Fruit fly (Drosophila melanogaster) whole organism, embryonic: ENCODE results near the gene mRpL48.

Experiments used
- Asciz ChIP-seq: fragments of 200-800 bp; sonication (Bioruptor generic); optimal IDR thresholded peaks from 2 replicates; lab custom pipeline; 2017; ENCODE audit warnings: missing biosample characterization, mild to moderate bottlenecking, missing genetic modification characterization, missing genetic modification reagents
- Atf-2 ChIP-seq: fragments of 200-800 bp; sonication (Bioruptor generic); optimal IDR thresholded peaks from 2 replicates; lab custom pipeline; 2016; ENCODE audit warnings: missing biosample characterization, missing genetic modification characterization
- Atf3 ChIP-seq: fragments of 200-800 bp; sonication (Bioruptor generic); optimal IDR thresholded peaks from 3 replicates; lab custom pipeline; 2016; ENCODE audit warnings: missing biosample characterization, missing genetic modification characterization
- B-H1 ChIP-seq: fragments of 200-800 bp; sonication (Bioruptor generic); IDR thresholded peaks from 3 replicates; pipeline ENCODE4 v1.3.6; 2022; ENCODE audit warnings: missing biosample characterization, missing genetic modification characterization
- CG10274 ChIP-seq: fragments of 200-800 bp; sonication (Bioruptor generic); optimal IDR thresholded peaks from 3 replicates; lab custom pipeline; 2017; ENCODE audit warnings: missing biosample characterization, mild to moderate bottlenecking, missing genetic modification characterization
- CG10959 ChIP-seq: fragments of 200-800 bp; sonication (Bioruptor generic); IDR thresholded peaks from 2 replicates; pipeline ENCODE4 v1.3.6; 2022; ENCODE audit warnings: missing biosample characterization, missing genetic modification characterization
- CG11504 ChIP-seq: fragments of 200-800 bp; sonication (Bioruptor generic); optimal IDR thresholded peaks from 3 replicates; lab custom pipeline; 2019; ENCODE audit warnings: missing biosample characterization, mild to moderate bottlenecking, missing genetic modification characterization, moderate library complexity
- CG14014 ChIP-seq: fragments of 200-800 bp; sonication (Bioruptor generic); IDR thresholded peaks from 2 replicates; pipeline ENCODE4 v1.3.6; 2022; ENCODE audit warnings: missing biosample characterization, missing genetic modification characterization
- CG1603 ChIP-seq: fragments of 200-800 bp; sonication (Bioruptor generic); optimal IDR thresholded peaks from 2 replicates; lab custom pipeline; 2019; ENCODE audit warnings: missing biosample characterization, mild to moderate bottlenecking, missing genetic modification characterization, moderate library complexity
- CG17385 ChIP-seq: fragments of 200-800 bp; sonication (Bioruptor generic); optimal IDR thresholded peaks from 3 replicates; lab custom pipeline; 2018; ENCODE audit warnings: missing biosample characterization, mild to moderate bottlenecking, missing genetic modification characterization
- CG4360 ChIP-seq: fragments of 200-800 bp; sonication (Bioruptor generic); IDR thresholded peaks from 2 replicates; pipeline ENCODE4 v1.3.6; 2022; ENCODE audit warnings: missing biosample characterization, missing genetic modification characterization
- CG6854 ChIP-seq: fragments of 200-800 bp; sonication (Bioruptor generic); optimal IDR thresholded peaks from 3 replicates; lab custom pipeline; 2017; ENCODE audit warnings: missing biosample characterization, mild to moderate bottlenecking, missing genetic modification characterization
- CG8388 ChIP-seq: fragments of 200-800 bp; sonication (Bioruptor generic); optimal IDR thresholded peaks from 2 replicates; lab custom pipeline; 2019; ENCODE audit warnings: missing biosample characterization, mild to moderate bottlenecking, missing genetic modification characterization, moderate library complexity
- CG9876 ChIP-seq: fragments of 200-800 bp; sonication (Bioruptor generic); optimal IDR thresholded peaks from 2 replicates; lab custom pipeline; 2016; ENCODE audit warnings: missing biosample characterization, missing genetic modification characterization
- Deaf1 ChIP-seq: fragments of 200-800 bp; optimal IDR thresholded peaks from 3 replicates; lab custom pipeline; 2019; ENCODE audit warnings: missing biosample characterization, mild to moderate bottlenecking, missing genetic modification characterization, moderate library complexity
- Dip3 ChIP-seq: fragments of 200-800 bp; sonication (Bioruptor generic); optimal IDR thresholded peaks from 3 replicates; lab custom pipeline; 2016; ENCODE audit warnings: missing biosample characterization, missing genetic modification characterization
- Ets97D ChIP-seq: fragments of 200-800 bp; sonication (Bioruptor generic); optimal IDR thresholded peaks from 3 replicates; lab custom pipeline; 2016; ENCODE audit warnings: missing biosample characterization, missing genetic modification characterization
- Fer2 ChIP-seq: fragments of 200-800 bp; sonication (Bioruptor generic); optimal IDR thresholded peaks from 2 replicates; lab custom pipeline; 2018; ENCODE audit warnings: missing biosample characterization, mild to moderate bottlenecking, missing genetic modification characterization, moderate library complexity
- Fer3 ChIP-seq: fragments of 200-800 bp; sonication (Bioruptor generic); optimal IDR thresholded peaks from 2 replicates; lab custom pipeline; 2018; ENCODE audit warnings: missing biosample characterization, mild to moderate bottlenecking, missing genetic modification characterization, moderate library complexity
- Hr78 ChIP-seq, 2 experiments: fragments of 200-800 bp in 1 of 2; fragments of >200 bp in 1 of 2; sonication (Bioruptor generic) in 1 of 2; optimal IDR thresholded peaks; 2 replicates each; lab custom pipeline; 2017 to 2019; ENCODE audit warnings: missing biosample characterization in 2 of 2, missing genetic modification characterization in 2 of 2, mild to moderate bottlenecking in 1 of 2, moderate library complexity in 1 of 2
- Neu2 ChIP-seq: fragments of 200-800 bp; sonication (Bioruptor generic); optimal IDR thresholded peaks from 3 replicates; lab custom pipeline; 2016; ENCODE audit warnings: missing biosample characterization, missing genetic modification characterization, borderline replicate concordance
- Ssrp ChIP-seq: fragments of 200-800 bp; sonication (Bioruptor generic); optimal IDR thresholded peaks from 2 replicates; lab custom pipeline; 2018; ENCODE audit warnings: missing biosample characterization, mild to moderate bottlenecking, missing genetic modification characterization, moderate library complexity
- az2 ChIP-seq: fragments of 200-800 bp; sonication (Bioruptor generic); optimal IDR thresholded peaks from 3 replicates; lab custom pipeline; 2016; ENCODE audit warnings: missing biosample characterization, missing genetic modification characterization
- br ChIP-seq: fragments of >200 bp; optimal IDR thresholded peaks from 2 replicates; lab custom pipeline; 2017
- ems ChIP-seq: fragments of 200-800 bp; sonication (Bioruptor generic); optimal IDR thresholded peaks from 3 replicates; lab custom pipeline; 2016; ENCODE audit warnings: missing biosample characterization, missing genetic modification characterization
- ewg ChIP-seq: fragments of 200-800 bp; sonication (Bioruptor generic); optimal IDR thresholded peaks from 3 replicates; lab custom pipeline; 2017; ENCODE audit warnings: mild to moderate bottlenecking, missing biosample characterization, missing genetic modification reagents, missing genetic modification characterization
- fd96Cb ChIP-seq: fragments of 200-800 bp; sonication (Bioruptor generic); optimal IDR thresholded peaks from 2 replicates; lab custom pipeline; 2018; ENCODE audit warnings: missing biosample characterization, mild to moderate bottlenecking, missing genetic modification characterization, moderate library complexity
- fru ChIP-seq: fragments of >200 bp; optimal IDR thresholded peaks from 2 replicates; lab custom pipeline; 2017
- gfzf ChIP-seq: fragments of 200-800 bp; sonication (Bioruptor generic); optimal IDR thresholded peaks from 2 replicates; lab custom pipeline; 2016; ENCODE audit warnings: missing biosample characterization, mild to moderate bottlenecking, missing genetic modification characterization, moderate library complexity
- jumu ChIP-seq: fragments of 200-800 bp; sonication (Bioruptor generic); optimal IDR thresholded peaks from 3 replicates; lab custom pipeline; 2016; ENCODE audit warnings: missing biosample characterization, missing genetic modification characterization
- lilli ChIP-seq: fragments of 200-800 bp; sonication (Bioruptor generic); optimal IDR thresholded peaks from 3 replicates; lab custom pipeline; 2016; ENCODE audit warnings: missing biosample characterization, missing genetic modification characterization
- oc ChIP-seq: fragments of 200-800 bp; sonication (Bioruptor generic); optimal IDR thresholded peaks from 2 replicates; lab custom pipeline; 2018; ENCODE audit warnings: missing biosample characterization, mild to moderate bottlenecking, missing genetic modification characterization, moderate library complexity
- odd ChIP-seq: fragments of 200-800 bp; sonication (Bioruptor generic); optimal IDR thresholded peaks from 2 replicates; lab custom pipeline; 2017; ENCODE audit warnings: missing biosample characterization, mild to moderate bottlenecking, missing genetic modification characterization
- p53 ChIP-seq: fragments of 200-800 bp; sonication (Bioruptor generic); optimal IDR thresholded peaks from 2 replicates; lab custom pipeline; 2016; ENCODE audit warnings: missing biosample characterization, missing genetic modification characterization
- pan ChIP-seq, 4 experiments: fragments of >200 bp in 3 of 4; fragments of 200-800 bp in 1 of 4; sonication (Bioruptor generic) in 1 of 4; optimal IDR thresholded peaks in 3 of 4; IDR thresholded peaks in 1 of 4; 2 replicates each; pipeline versions ENCODE4 v1.3.6 to Lab custom; 2017 to 2022; ENCODE audit warnings: missing biosample characterization in 2 of 4, missing genetic modification characterization in 2 of 4, mixed read lengths in 1 of 4
- pros ChIP-seq: fragments of 200-800 bp; sonication (Bioruptor generic); optimal IDR thresholded peaks from 3 replicates; lab custom pipeline; 2019; ENCODE audit warnings: missing biosample characterization, mild to moderate bottlenecking, missing genetic modification characterization, moderate library complexity
- sens ChIP-seq: fragments of 200-800 bp; sonication (Bioruptor generic); peaks from one replicate; lab custom pipeline; 2016; ENCODE audit warnings: missing biosample characterization, missing genetic modification characterization
- slbo ChIP-seq: fragments of 200-800 bp; sonication (Bioruptor generic); IDR thresholded peaks from 2 replicates; pipeline ENCODE4 v1.3.6; 2022; ENCODE audit warnings: missing biosample characterization, missing genetic modification characterization
- tna ChIP-seq: fragments of 200-800 bp; sonication (Bioruptor generic); IDR thresholded peaks from 2 replicates; pipeline ENCODE4 v1.3.6; 2022; ENCODE audit warnings: missing biosample characterization, missing genetic modification characterization; ENCODE audit not compliant: partially characterized antibody
- twi ChIP-seq: fragments of 200-800 bp; optimal IDR thresholded peaks from 2 replicates; lab custom pipeline; 2019; ENCODE audit warnings: missing biosample characterization, mild to moderate bottlenecking, missing genetic modification characterization, moderate library complexity

mRpL48 gene

dm6 chr2L:1723135-1723936 lies 13.1 kb downstream of the mRpL48 start (continued):
- no peak for TF ChIP-seq CG10959
- TF ChIP-seq oc (tag; lab: Kevin White, UChicago), result no peak
- TF ChIP-seq CG6854, result no peak
- TF ChIP-seq slbo, result peak; percentile 34; the same call in 1 of the 2 replicates
- peak; percentile 37 for TF ChIP-seq Deaf1 (tag; lab: Kevin White, UChicago)
- no peak for TF ChIP-seq gfzf (GFP tag; lab: Kevin White, UChicago)
- no peak for TF ChIP-seq Ssrp (tag; lab: Kevin White, UChicago)
- peak; percentile 19; the same call in 1 of the 2 replicates for TF ChIP-seq CG14014
- TF ChIP-seq Fer2 (tag; lab: Kevin White, UChicago), result no peak
- TF ChIP-seq CG8388 (GFP tag; lab: Kevin White, UChicago), result no peak
- peak; percentile 12 for TF ChIP-seq CG17385 (GFP tag; lab: Kevin White, UChicago)
- no peak for TF ChIP-seq pros
- peak; percentile 52 for TF ChIP-seq twi
- TF ChIP-seq CG11504 (tag; lab: Kevin White, UChicago), result peak; percentile 43
- TF ChIP-seq fru, result no peak
- no peak for TF ChIP-seq CG9876 (GFP tag; lab: Kevin White, UChicago)
- TF ChIP-seq tna (GFP tag; lab: Robert Waterston, UW), result no peak
- no peak for TF ChIP-seq Ets97D
- peak; percentile 39 for TF ChIP-seq lilli
- TF ChIP-seq Neu2 (GFP tag; lab: Kevin White, UChicago), result no peak
- TF ChIP-seq pan (optimal IDR thresholded peaks at IDR 0.05; lab: Kevin White, UChicago), result no peak
- peak in 1 of 2 experiments; percentile 13 for TF ChIP-seq pan (GFP tag; optimal IDR thresholded peaks at IDR 0.05 in 1 of 2, IDR thresholded peaks at IDR 0.05 in 1 of 2)
- peak; percentile 14 for TF ChIP-seq Asciz (GFP tag; lab: Kevin White, UChicago)
- no peak for TF ChIP-seq br (lab: Kevin White, UChicago)
- TF ChIP-seq fd96Cb, result no peak
- peak; percentile 66 for TF ChIP-seq CG4360
- no peak for TF ChIP-seq ewg
- TF ChIP-seq Fer3, result peak; percentile 11
- TF ChIP-seq CG1603, result peak; percentile 36
- no peak for TF ChIP-seq odd
- no peak for TF ChIP-seq Dip3 (GFP tag; lab: Kevin White, UChicago)
- TF ChIP-seq sens, result no peak
- peak; percentile 99 for TF ChIP-seq CG10274 (GFP tag; lab: Kevin White, UChicago)
- TF ChIP-seq Atf-2, result no peak
- no peak for TF ChIP-seq Hr78 (GFP tag; optimal IDR thresholded peaks at IDR 0.05; lab: Kevin White, UChicago)
- TF ChIP-seq jumu (GFP tag; lab: Kevin White, UChicago), result no peak
- TF ChIP-seq p53 (GFP tag; lab: Kevin White, UChicago), result no peak
- no peak for TF ChIP-seq B-H1 (GFP tag; lab: Robert Waterston, UW)
- TF ChIP-seq az2, result no peak
- TF ChIP-seq ems (GFP tag; lab: Kevin White, UChicago), result no peak
- TF ChIP-seq Atf3, result no peak
